Worm (Caenorhabditis elegans): ENCODE measurements around the gene tre-5.

DNA sequence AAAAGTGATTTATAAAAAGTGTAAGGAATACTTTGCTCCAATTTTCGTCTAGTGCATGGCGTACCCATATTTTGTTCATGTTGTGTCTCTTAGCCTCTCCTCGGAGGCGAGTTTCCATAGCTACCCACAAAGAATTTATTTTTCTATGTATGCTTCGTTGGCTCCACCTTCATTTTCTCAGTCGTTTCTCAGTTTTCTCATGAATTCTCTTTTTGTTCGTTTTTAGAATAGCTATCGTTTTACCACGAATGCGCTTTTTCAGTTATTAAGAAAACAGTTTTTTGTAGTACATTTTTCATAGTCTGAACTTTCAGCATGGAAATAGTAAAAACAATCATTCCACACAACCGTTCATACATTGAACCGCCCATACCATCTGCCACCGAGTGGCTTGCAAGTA lies 48.8 kb downstream of the tre-5 start, which contains the start of gene osta-1:
- TF ChIP-seq klf-2 (GFP tag; conservative IDR thresholded peaks at IDR 0.05): no peak
- no peak for TF ChIP-seq flt-1 (GFP tag; IDR thresholded peaks at IDR 0.05)
- TF ChIP-seq ref-1 (GFP tag; conservative IDR thresholded peaks at IDR 0.05): no peak
- no peak for TF ChIP-seq ztf-29 (GFP tag; IDR thresholded peaks at IDR 0.05)
- no peak for TF ChIP-seq T22C8.4 (GFP tag; IDR thresholded peaks at IDR 0.05)
- TF ChIP-seq cog-1 (tag; optimal IDR thresholded peaks at IDR 0.05): no peak
